Fruit fly (Drosophila melanogaster) whole organism, adult: ENCODE data around the gene Ctr1C.
A peak's percentile ranks its signal among the peaks of the same experiment; 100 is the strongest.

ENCODE experiments used
- CG7045 ChIP-seq: fragments of 200-800 bp; sonication (Bioruptor generic); optimal IDR thresholded peaks from 2 replicates; lab custom pipeline; 2017; ENCODE audit warnings: missing biosample characterization, mild to moderate bottlenecking, missing genetic modification characterization
- CG7101 ChIP-seq: fragments of 200-800 bp; sonication (Bioruptor generic); optimal IDR thresholded peaks from 2 replicates; lab custom pipeline; 2018; ENCODE audit warnings: missing biosample characterization, mild to moderate bottlenecking, missing genetic modification characterization, moderate library complexity
- cnc ChIP-seq, 2 experiments: fragments of >200 bp; optimal IDR thresholded peaks; 2 replicates each; lab custom pipeline; 2017
- kay ChIP-seq: fragments of 200-800 bp; sonication (Bioruptor generic); peaks from one replicate; lab custom pipeline; 2016; ENCODE audit warnings: missing biosample characterization, missing genetic modification characterization, borderline replicate concordance

DNA sequence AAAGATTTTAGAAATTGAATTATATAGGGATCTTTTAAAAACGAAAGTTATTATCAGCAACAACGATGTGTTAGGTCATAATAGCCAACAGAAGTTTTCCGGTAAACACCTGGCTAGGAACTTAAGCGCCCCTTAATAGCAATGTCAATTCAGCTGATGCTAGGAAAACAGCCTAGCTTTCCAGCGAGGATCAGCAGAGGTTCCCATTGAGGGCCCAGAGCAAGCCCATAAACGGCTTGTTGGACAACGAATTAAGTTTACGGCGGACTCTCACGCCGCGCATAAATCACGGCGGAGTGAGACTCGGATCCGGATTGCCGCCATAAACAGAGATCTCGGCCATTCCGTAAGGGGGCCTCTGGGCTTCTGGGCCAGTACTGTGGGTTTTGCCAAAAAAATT lies 50.4 kb downstream of the Ctr1C start:
- TF ChIP-seq kay (GFP tag; lab: Kevin White, UChicago): no peak
- no peak for TF ChIP-seq cnc (optimal IDR thresholded peaks at IDR 0.05; lab: Kevin White, UChicago)
- TF ChIP-seq CG7045: peak; percentile 62
- TF ChIP-seq CG7101 (tag; lab: Kevin White, UChicago): peak; percentile 38
